Worm (Caenorhabditis elegans) whole organism, L3 larva: ENCODE data around the gene bath-31.

Experiments
- aly-2 ChIP-seq: fragments of 150-350 bp; optimal IDR thresholded peaks from 2 replicates; lab custom pipeline; 2014; ENCODE audit warnings: missing biosample characterization, missing genetic modification characterization
- elt-3 ChIP-seq, 3 experiments: fragments of 150-350 bp in 1 of 3; sonication (generic microtip) in 2 of 3; optimal IDR thresholded peaks; 2 replicates in 2 of 3; 4 replicates in 1 of 3; lab custom pipeline; 2014 to 2017; ENCODE audit warnings: missing biosample characterization in 3 of 3, missing genetic modification characterization in 3 of 3
- mdl-1 ChIP-seq: fragments of 150-350 bp; optimal IDR thresholded peaks from 2 replicates; lab custom pipeline; 2014; ENCODE audit warnings: missing biosample characterization, missing genetic modification characterization
- nhr-11 ChIP-seq: fragments of 150-350 bp; optimal IDR thresholded peaks from 2 replicates; lab custom pipeline; 2014; ENCODE audit warnings: missing biosample characterization, missing genetic modification characterization
- nhr-237 ChIP-seq: fragments of 150-350 bp; optimal IDR thresholded peaks from 2 replicates; lab custom pipeline; 2014; ENCODE audit warnings: missing biosample characterization, missing genetic modification characterization
- unc-62 ChIP-seq: fragments of 150-350 bp; sonication (generic microtip); optimal IDR thresholded peaks from 4 replicates; lab custom pipeline; 2014; ENCODE audit warnings: missing biosample characterization, missing genetic modification reagents, missing genetic modification characterization

ce11 chrII:3781238-3781637 is 49.5 kb downstream of the bath-31 start:
- TF ChIP-seq aly-2 (tag; lab: Kevin White, UChicago) (no peak), elt-3 (tag; optimal IDR thresholded peaks at IDR 0.05; lab: Kevin White, UChicago) (no peak), nhr-237 (tag; lab: Kevin White, UChicago) (no peak), nhr-11 (tag; lab: Kevin White, UChicago) (no peak), unc-62 (GFP tag; lab: Kevin White, UChicago) (no peak), mdl-1 (no peak)
